Worm (Caenorhabditis elegans) whole organism, L4/young adult: ENCODE data around the gene T04A8.7.

Source experiments
- W03F9.2 ChIP-seq: fragments of 150-350 bp; optimal IDR thresholded peaks from 2 replicates; lab custom pipeline; 2014; ENCODE audit warnings: missing biosample characterization, missing genetic modification characterization
- dao-5 ChIP-seq: sonication (generic microtip); optimal IDR thresholded peaks from 2 replicates; lab custom pipeline; 2016; ENCODE audit warnings: missing genotype, missing genetic modification characterization, moderate library complexity, missing compliant biosample characterization
- him-1 ChIP-seq: sonication (generic microtip); optimal IDR thresholded peaks from 2 replicates; lab custom pipeline; 2016; ENCODE audit warnings: missing genotype, missing genetic modification reagents, missing genetic modification characterization, missing compliant biosample characterization

DNA sequence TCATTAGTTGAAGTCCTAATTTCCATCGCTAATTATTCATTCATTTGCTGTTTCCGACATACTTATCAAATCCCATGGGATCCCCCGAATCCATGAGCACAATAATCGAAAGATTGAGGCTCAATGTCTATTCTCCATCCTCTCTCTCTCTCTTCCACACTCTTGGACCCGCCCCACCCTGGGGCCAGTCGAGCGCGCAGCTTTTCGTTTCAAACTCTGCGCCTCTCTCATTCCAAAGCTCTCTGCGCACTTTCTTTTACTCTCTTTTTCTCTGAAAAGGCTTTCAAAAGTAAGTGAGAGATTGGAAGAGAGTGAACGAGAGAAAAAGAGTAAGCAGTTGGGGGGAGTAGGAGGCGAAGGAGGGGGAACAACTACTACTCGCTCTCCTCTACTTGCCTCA lies 26.6 kb downstream of the T04A8.7 start, which contains the start of gene acy-1:
- TF ChIP-seq W03F9.2 (tag; lab: Kevin White, UChicago) = no peak
- TF ChIP-seq him-1 = peak; percentile 70
- TF ChIP-seq dao-5 (tag; lab: Kevin White, UChicago) = no peak
